Worm (Caenorhabditis elegans): ENCODE results near the gene srh-223.

ce11 chrIV:3973049-3973448 lies 8.7 kb upstream of the srh-223 start, which contains the start of gene clec-79:
- TF ChIP-seq pha-4 (tag; optimal IDR thresholded peaks at IDR 0.05) (no peak), lin-13 (tag; optimal IDR thresholded peaks at IDR 0.05) (no peak), blmp-1 (tag; optimal IDR thresholded peaks at IDR 0.05) (no peak), mls-2 (tag; optimal IDR thresholded peaks at IDR 0.05) (no peak), elt-3 (tag; optimal IDR thresholded peaks at IDR 0.05) (no peak), unc-120 (tag; optimal IDR thresholded peaks at IDR 0.05; ENCODE audit: poor library complexity, severe bottlenecking) (no peak), snpc-4 (tag; optimal IDR thresholded peaks at IDR 0.05) (no peak), ces-1 (GFP tag; optimal IDR thresholded peaks at IDR 0.05) (no peak), sptf-1 (tag; optimal IDR thresholded peaks at IDR 0.05) (no peak), elt-1 (tag; optimal IDR thresholded peaks at IDR 0.05; ENCODE audit: borderline replicate concordance, insufficient read depth) (no peak), ztf-11 (tag; optimal IDR thresholded peaks at IDR 0.05) (no peak), unc-39 (tag; optimal IDR thresholded peaks at IDR 0.05) (no peak), unc-62 (GFP tag; optimal IDR thresholded peaks at IDR 0.05) (no peak), ham-2 (GFP tag; optimal IDR thresholded peaks at IDR 0.05) (no peak)

All from whole organism, mixed stage, embryonic.